Worm (Caenorhabditis elegans): ENCODE results near the gene clec-40.

DNA sequence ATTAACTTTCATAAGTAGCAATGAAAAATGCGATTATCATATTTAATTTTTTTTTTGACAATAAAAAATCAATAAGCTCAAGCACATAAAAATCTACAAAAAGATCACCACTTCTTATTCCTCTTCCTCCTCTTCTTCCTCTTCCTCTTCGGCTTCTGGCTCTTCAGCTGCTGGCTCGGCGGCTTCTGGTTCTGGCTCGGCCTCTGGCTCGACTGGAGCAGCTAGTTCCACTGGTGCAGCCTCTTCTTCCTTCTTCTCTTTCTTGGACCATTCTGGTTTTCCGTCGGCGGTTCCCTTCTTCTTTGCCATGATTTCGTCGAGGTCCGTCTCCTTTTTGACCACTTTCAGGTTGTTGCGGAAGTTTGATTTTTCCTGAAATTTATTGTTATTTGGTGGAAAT lies 7.2 kb downstream of the clec-40 start:
- TF ChIP-seq nhr-237 (tag; optimal IDR thresholded peaks at IDR 0.05) (no peak), snpc-4 (tag; optimal IDR thresholded peaks at IDR 0.05) (no peak), nhr-12 (tag; optimal IDR thresholded peaks at IDR 0.05) (no peak)

Measured in whole organism, mixed stage, embryonic.